Fruit fly (Drosophila melanogaster): Measurements from ENCODE around the gene CG14292.

DNA sequence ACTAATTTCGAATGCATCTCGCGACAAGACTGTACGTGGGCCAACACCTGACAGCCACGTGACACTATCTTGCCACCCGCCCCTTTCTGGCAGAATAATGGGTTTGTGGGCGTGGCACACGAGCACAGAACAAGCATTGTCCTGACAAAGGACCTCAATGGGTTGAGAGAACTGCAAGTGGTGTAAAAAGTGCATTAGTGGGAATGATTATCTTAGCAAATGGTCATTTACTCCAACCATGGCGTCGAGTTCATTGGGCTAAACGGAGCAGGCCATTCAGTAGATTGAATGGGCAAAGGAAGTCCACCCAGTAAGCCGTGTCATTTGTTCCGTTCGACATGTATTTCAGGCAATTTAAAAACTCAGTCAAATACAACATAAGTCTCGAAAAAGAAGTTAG lies 7.6 kb downstream of the CG14292 start, which contains the start of gene CG14297:
- TF ChIP-seq CG14655 (GFP tag; optimal IDR thresholded peaks at IDR 0.05) (no peak), CG34367 (tag; optimal IDR thresholded peaks at IDR 0.05) (no peak), Pif1A (GFP tag; optimal IDR thresholded peaks at IDR 0.05) (no peak), CG10348 (GFP tag; IDR thresholded peaks at IDR 0.05) (no peak), CG8159 (tag; optimal IDR thresholded peaks at IDR 0.05) (no peak), CG4496 (GFP tag; IDR thresholded peaks at IDR 0.05) (no peak), CG17806 (tag; optimal IDR thresholded peaks at IDR 0.05) (no peak), CG32121 (GFP tag; IDR thresholded peaks at IDR 0.05) (no peak), CG13204 (GFP tag; optimal IDR thresholded peaks at IDR 0.05) (no peak), Ets98B (GFP tag; IDR thresholded peaks at IDR 0.05) (no peak)
